Worm (Caenorhabditis elegans): ENCODE measurements around the gene Y37D8A.16.
A peak's percentile ranks its signal among the peaks of the same experiment; 100 is the strongest.

DNA sequence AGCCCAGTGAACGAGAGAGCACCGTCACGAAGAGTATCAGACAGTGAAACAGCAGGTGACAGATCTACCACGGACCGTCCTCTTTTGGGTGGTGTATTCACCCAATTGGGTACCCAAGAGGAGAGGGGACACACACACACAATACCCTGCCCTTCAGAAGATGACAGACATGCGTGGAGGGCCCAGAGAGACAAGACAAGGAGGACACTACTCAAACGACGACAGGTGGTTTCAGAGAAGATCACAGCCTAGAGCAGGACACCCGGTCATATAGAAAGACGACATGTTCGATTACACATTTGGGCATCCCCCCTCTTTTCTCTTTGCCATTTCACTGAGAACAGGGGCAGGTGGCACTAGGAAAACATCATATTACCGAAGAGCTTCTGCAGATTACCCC is 24.3 kb downstream of the Y37D8A.16 start:
- TF ChIP-seq flt-1 (GFP tag; IDR thresholded peaks at IDR 0.05) (0 out of 2 replicates have a peak, but pooled peaks have one; percentile 58), ref-1 (GFP tag; conservative IDR thresholded peaks at IDR 0.05) (no peak; the same call in 1 of the 2 replicates), T22C8.4 (GFP tag; IDR thresholded peaks at IDR 0.05) (no peak), klf-2 (GFP tag; conservative IDR thresholded peaks at IDR 0.05) (no peak), cog-1 (tag; optimal IDR thresholded peaks at IDR 0.05) (peak; percentile 5), tab-1 (GFP tag; IDR thresholded peaks at IDR 0.05) (no peak)
